Worm (Caenorhabditis elegans): Measurements from ENCODE around the gene denn-4.

denn-4 gene

ce11 chrIV:1992789-1993188 lies 69.0 kb downstream of the denn-4 start, which contains the start of gene xpc-1:
TSS of gene xpc-1 (plus strand) at chrIV:1993089.
- no peak for TF ChIP-seq blmp-1 (tag; optimal IDR thresholded peaks at IDR 0.05; ENCODE audit: insufficient read depth)
- TF ChIP-seq ztf-1 (GFP tag; conservative IDR thresholded peaks at IDR 0.05) = no peak
- no peak for TF ChIP-seq nhr-21 (tag; optimal IDR thresholded peaks at IDR 0.05)
- no peak for TF ChIP-seq skn-1 (tag; optimal IDR thresholded peaks at IDR 0.05)
- TF ChIP-seq peb-1 (tag; optimal IDR thresholded peaks at IDR 0.05) = no peak
- TF ChIP-seq zag-1 (tag; optimal IDR thresholded peaks at IDR 0.05) = no peak
- no peak for TF ChIP-seq nhr-25 (tag; optimal IDR thresholded peaks at IDR 0.05)
- TF ChIP-seq nhr-23 (tag; optimal IDR thresholded peaks at IDR 0.05) = no peak
- TF ChIP-seq lin-13 (GFP tag; optimal IDR thresholded peaks at IDR 0.05) = no peak
- TF ChIP-seq mbf-1 (tag; optimal IDR thresholded peaks at IDR 0.05) = no peak
- TF ChIP-seq F13H6.1 (tag; optimal IDR thresholded peaks at IDR 0.05) = no peak
- TF ChIP-seq nhr-11 (tag; optimal IDR thresholded peaks at IDR 0.05) = no peak
- no peak for TF ChIP-seq egl-27 (tag; optimal IDR thresholded peaks at IDR 0.05)
- TF ChIP-seq elt-3 (tag; optimal IDR thresholded peaks at IDR 0.05) = no peak
- TF ChIP-seq mdl-1 (tag; optimal IDR thresholded peaks at IDR 0.05) = no peak
- no peak for TF ChIP-seq lsy-2 (tag; optimal IDR thresholded peaks at IDR 0.05)
- no peak for TF ChIP-seq snpc-4 (tag; optimal IDR thresholded peaks at IDR 0.05)
- no peak for TF ChIP-seq lin-39 (tag; optimal IDR thresholded peaks at IDR 0.05)
- no peak for TF ChIP-seq elt-1 (tag; optimal IDR thresholded peaks at IDR 0.05)
